Worm (Caenorhabditis elegans): Measurements from ENCODE around the gene lpin-1.

DNA sequence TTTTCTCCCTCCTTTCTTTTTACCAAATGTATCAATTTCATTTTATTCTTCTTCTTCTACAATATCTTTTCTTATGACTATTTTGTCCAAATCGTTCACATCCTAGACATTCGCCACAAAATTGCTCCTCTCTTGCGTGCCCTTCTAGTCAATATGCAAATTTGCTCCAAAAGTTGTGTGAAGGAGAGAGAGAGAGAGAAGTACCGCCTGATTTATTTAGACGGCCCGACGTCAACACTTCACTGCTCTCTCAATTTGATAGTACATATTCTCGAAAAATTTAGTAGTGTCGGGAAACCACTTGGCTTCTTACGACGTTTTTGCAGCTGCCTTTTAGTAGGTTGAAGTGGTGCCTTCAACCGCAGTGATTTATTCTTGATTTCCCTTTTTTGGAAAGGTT, 32.6 kb upstream of the lpin-1 start:
- TF ChIP-seq pes-1 (GFP tag; IDR thresholded peaks at IDR 0.05) (no peak), hmg-4 (GFP tag; optimal IDR thresholded peaks at IDR 0.05) (no peak), ama-1 (optimal IDR thresholded peaks at IDR 0.05) (no peak), B0310.2 (tag; optimal IDR thresholded peaks at IDR 0.05) (no peak), tbx-11 (GFP tag; IDR thresholded peaks at IDR 0.05) (no peak), tbx-37 (GFP tag; conservative IDR thresholded peaks at IDR 0.05) (no peak), hnd-1 (tag; optimal IDR thresholded peaks at IDR 0.05) (no peak), tra-4 (tag; optimal IDR thresholded peaks at IDR 0.05) (no peak), scrt-1 (GFP tag; IDR thresholded peaks at IDR 0.05) (no peak), aly-1 (tag; optimal IDR thresholded peaks at IDR 0.05) (no peak), flt-1 (GFP tag; IDR thresholded peaks at IDR 0.05) (no peak)

All from whole organism, early embryonic.